Fruit fly (Drosophila melanogaster) whole organism, wandering third instar larva: Measurements from ENCODE around the gene dos.

Source experiments
- Abd-B ChIP-seq: fragments of >200 bp; optimal IDR thresholded peaks from 2 replicates; lab custom pipeline; 2017; ENCODE audit warnings: missing biosample characterization, missing genetic modification characterization
- CG32264 ChIP-seq: fragments of 200-800 bp; sonication (Bioruptor generic); optimal IDR thresholded peaks from 2 replicates; lab custom pipeline; 2016; ENCODE audit warnings: missing biosample characterization, missing genetic modification characterization
- CG9705 ChIP-seq: fragments of 200-800 bp; sonication (Bioruptor generic); optimal IDR thresholded peaks from 2 replicates; lab custom pipeline; 2018; ENCODE audit warnings: missing biosample characterization, mild to moderate bottlenecking, missing genetic modification characterization
- CrebA ChIP-seq: fragments of 200-800 bp; sonication (Bioruptor generic); optimal IDR thresholded peaks from 2 replicates; lab custom pipeline; 2016; ENCODE audit warnings: missing biosample characterization, mild to moderate bottlenecking, missing genetic modification characterization, borderline replicate concordance
- Dfd ChIP-seq: fragments of >200 bp; optimal IDR thresholded peaks from 2 replicates; lab custom pipeline; 2017; ENCODE audit warnings: missing biosample characterization, missing genetic modification characterization
- Dif ChIP-seq: fragments of 200-275, 200-300 bp; sonication (Bioruptor generic); optimal IDR thresholded peaks from 2 replicates; lab custom pipeline; 2018; ENCODE audit warnings: missing biosample characterization, missing genetic modification characterization; ENCODE audit not compliant: partially characterized antibody
- GATAd ChIP-seq: sonication (Bioruptor generic); optimal IDR thresholded peaks from 2 replicates; lab custom pipeline; 2016; ENCODE audit warnings: missing biosample characterization, missing genetic modification characterization
- HLH106 ChIP-seq: fragments of 200-800 bp; optimal IDR thresholded peaks from 3 replicates; lab custom pipeline; 2019; ENCODE audit warnings: missing biosample characterization, mild to moderate bottlenecking, missing genetic modification characterization, moderate library complexity
- Hnf4 ChIP-seq: fragments of 200-800 bp; sonication (Bioruptor generic); optimal IDR thresholded peaks from 2 replicates; lab custom pipeline; 2016; ENCODE audit warnings: missing biosample characterization, mild to moderate bottlenecking, missing genetic modification characterization
- Hr78 ChIP-seq: fragments of >200 bp; optimal IDR thresholded peaks from 2 replicates; lab custom pipeline; 2017; ENCODE audit warnings: missing biosample characterization, missing genetic modification characterization
- Hr83 ChIP-seq: fragments of 200-300 bp; sonication (Bioruptor generic); optimal IDR thresholded peaks from 2 replicates; lab custom pipeline; 2016; ENCODE audit warnings: missing biosample characterization, mild to moderate bottlenecking, missing genetic modification characterization, moderate library complexity; ENCODE audit not compliant: poor library complexity, severe bottlenecking
- Jra ChIP-seq: sonication (Bioruptor generic); optimal IDR thresholded peaks from 2 replicates; lab custom pipeline; 2016; ENCODE audit warnings: missing biosample characterization, missing genetic modification characterization
- Mio ChIP-seq: sonication (Bioruptor generic); optimal IDR thresholded peaks from 2 replicates; lab custom pipeline; 2016; ENCODE audit warnings: missing biosample characterization, missing genetic modification characterization
- Myc ChIP-seq: fragments of >200 bp; optimal IDR thresholded peaks from 2 replicates; lab custom pipeline; 2017
- N ChIP-seq: fragments of >200 bp; optimal IDR thresholded peaks from 2 replicates; lab custom pipeline; 2018; ENCODE audit warnings: missing biosample characterization, missing external identifiers, missing genetic modification characterization
- OdsH ChIP-seq: fragments of 200-800 bp; sonication (Bioruptor generic); optimal IDR thresholded peaks from 2 replicates; lab custom pipeline; 2016; ENCODE audit warnings: missing biosample characterization, mild to moderate bottlenecking, missing genetic modification characterization
- Rel ChIP-seq, 2 experiments: fragments of 200-800 bp; sonication (Bioruptor generic) in 1 of 2; optimal IDR thresholded peaks; 2 replicates in 1 of 2; 3 replicates in 1 of 2; lab custom pipeline; 2016 to 2019; ENCODE audit warnings: mild to moderate bottlenecking in 2 of 2, missing biosample characterization in 2 of 2, missing genetic modification characterization in 2 of 2, moderate library complexity in 1 of 2
- Sp1 ChIP-seq: fragments of 200-800 bp; sonication (Bioruptor generic); optimal IDR thresholded peaks from 3 replicates; lab custom pipeline; 2019; ENCODE audit warnings: missing biosample characterization, mild to moderate bottlenecking, missing genetic modification characterization, moderate library complexity
- Vsx2 ChIP-seq: fragments of 200-300, 225-300 bp; sonication (Bioruptor generic); optimal IDR thresholded peaks from 2 replicates; lab custom pipeline; 2018; ENCODE audit warnings: missing biosample characterization, missing genetic modification characterization; ENCODE audit not compliant: partially characterized antibody
- br ChIP-seq: fragments of 200-800 bp; sonication (Bioruptor generic); optimal IDR thresholded peaks from 2 replicates; lab custom pipeline; 2016; ENCODE audit warnings: missing biosample characterization, missing genetic modification characterization
- brk ChIP-seq: fragments of 200-800 bp; sonication (Bioruptor generic); optimal IDR thresholded peaks from 2 replicates; lab custom pipeline; 2016; ENCODE audit warnings: missing biosample characterization, mild to moderate bottlenecking, missing genetic modification characterization
- dl ChIP-seq, 2 experiments: fragments of 175-275, 200-275 bp in 1 of 2; fragments of 200-275 bp in 1 of 2; sonication (Bioruptor generic); optimal IDR thresholded peaks; lab custom pipeline; 2018; ENCODE audit warnings: mild to moderate bottlenecking in 2 of 2, missing biosample characterization in 2 of 2, missing genetic modification characterization in 2 of 2, moderate library complexity in 2 of 2; ENCODE audit not compliant: partially characterized antibody in 2 of 2, insufficient read depth in 1 of 2
- dmrt93B ChIP-seq: fragments of 200-800 bp; sonication (Bioruptor generic); optimal IDR thresholded peaks from 2 replicates; lab custom pipeline; 2018; ENCODE audit warnings: missing biosample characterization, mild to moderate bottlenecking, missing genetic modification characterization
- dsf ChIP-seq: sonication (Bioruptor generic); optimal IDR thresholded peaks from 2 replicates; lab custom pipeline; 2016; ENCODE audit warnings: missing biosample characterization, missing genetic modification characterization, borderline replicate concordance
- ey ChIP-seq: fragments of 200-800 bp; sonication (Bioruptor generic); optimal IDR thresholded peaks from 2 replicates; lab custom pipeline; 2016; ENCODE audit warnings: missing biosample characterization, missing genetic modification characterization
- foxo ChIP-seq, 2 experiments: fragments of 200-800 bp; sonication (Bioruptor generic); optimal IDR thresholded peaks; 2 replicates in 1 of 2; 3 replicates in 1 of 2; lab custom pipeline; 2016 to 2017; ENCODE audit warnings: missing biosample characterization in 2 of 2, missing genetic modification characterization in 2 of 2
- fru ChIP-seq: fragments of 200-800 bp; sonication (Bioruptor generic); optimal IDR thresholded peaks from 3 replicates; lab custom pipeline; 2016; ENCODE audit warnings: missing biosample characterization, mild to moderate bottlenecking, missing genetic modification characterization
- h ChIP-seq: fragments of 200-800 bp; sonication (Bioruptor generic); optimal IDR thresholded peaks from 3 replicates; lab custom pipeline; 2016; ENCODE audit warnings: missing biosample characterization, mild to moderate bottlenecking, missing genetic modification characterization
- jim ChIP-seq: fragments of 175-275, 200-325 bp; sonication (Bioruptor generic); optimal IDR thresholded peaks from 2 replicates; lab custom pipeline; 2016; ENCODE audit warnings: missing biosample characterization, mild to moderate bottlenecking, missing genetic modification characterization
- lola ChIP-seq: fragments of >200 bp; optimal IDR thresholded peaks from 2 replicates; lab custom pipeline; 2017; ENCODE audit warnings: missing biosample characterization, missing genetic modification characterization
- pan ChIP-seq: fragments of >200 bp; optimal IDR thresholded peaks from 2 replicates; lab custom pipeline; 2017
- psq ChIP-seq: fragments of 200-800 bp; sonication (Bioruptor generic); optimal IDR thresholded peaks from 3 replicates; lab custom pipeline; 2017; ENCODE audit warnings: missing biosample characterization, mild to moderate bottlenecking, missing genetic modification characterization, moderate library complexity
- rgr ChIP-seq: fragments of 200-800 bp; sonication (Bioruptor generic); optimal IDR thresholded peaks from 3 replicates; lab custom pipeline; 2016; ENCODE audit warnings: missing biosample characterization, mild to moderate bottlenecking, missing genetic modification characterization
- sage ChIP-seq: fragments of 200-800 bp; sonication (Bioruptor generic); optimal IDR thresholded peaks from 2 replicates; lab custom pipeline; 2016; ENCODE audit warnings: missing biosample characterization, mild to moderate bottlenecking, missing genetic modification characterization
- sv ChIP-seq: fragments of 200-800 bp; sonication (Bioruptor generic); optimal IDR thresholded peaks from 3 replicates; lab custom pipeline; 2016; ENCODE audit warnings: missing biosample characterization, missing genetic modification characterization
- tai ChIP-seq: sonication (Bioruptor generic); optimal IDR thresholded peaks from 2 replicates; lab custom pipeline; 2016; ENCODE audit warnings: missing biosample characterization, missing genetic modification characterization
- usp ChIP-seq: fragments of >200 bp; optimal IDR thresholded peaks from 2 replicates; lab custom pipeline; 2017; ENCODE audit warnings: missing biosample characterization, missing genetic modification characterization
- woc ChIP-seq: sonication (Bioruptor generic); optimal IDR thresholded peaks from 2 replicates; lab custom pipeline; 2016; ENCODE audit warnings: missing biosample characterization, mild to moderate bottlenecking, missing genetic modification characterization

dos gene

dm6 chr3L:2552844-2553839 lies 36.1 kb upstream of the dos start:
- TF ChIP-seq rgr (GFP tag; lab: Kevin White, UChicago) (no peak), Myc (no peak), fru (GFP tag; lab: Kevin White, UChicago) (no peak), ey (GFP tag; lab: Kevin White, UChicago) (no peak), Abd-B (GFP tag; lab: Kevin White, UChicago) (no peak), sage (GFP tag; lab: Kevin White, UChicago) (no peak), CG32264 (no peak), jim (GFP tag; lab: Kevin White, UChicago) (peak; percentile 64), woc (GFP tag; lab: Kevin White, UChicago) (no peak), psq (GFP tag; lab: Kevin White, UChicago) (peak; percentile 67), usp (GFP tag; lab: Kevin White, UChicago) (no peak), Vsx2 (GFP tag; lab: Kevin White, UChicago) (no peak), lola (GFP tag; lab: Kevin White, UChicago) (no peak), tai (GFP tag; lab: Kevin White, UChicago) (no peak), Hnf4 (GFP tag; lab: Kevin White, UChicago) (no peak), Hr83 (no peak), dmrt93B (GFP tag; lab: Kevin White, UChicago) (no peak), Dif (GFP tag; lab: Kevin White, UChicago) (peak; percentile 14), Sp1 (GFP tag; lab: Kevin White, UChicago) (peak; percentile 19), CG9705 (no peak), Jra (GFP tag; lab: Kevin White, UChicago) (no peak), Hr78 (no peak), dsf (GFP tag; lab: Kevin White, UChicago) (no peak), Rel (GFP tag; optimal IDR thresholded peaks at IDR 0.05; lab: Kevin White, UChicago) (peak; percentile 5), Rel (tag; optimal IDR thresholded peaks at IDR 0.05; lab: Kevin White, UChicago) (peak; percentile 24)

dm6 chr3L:2554118-2554814 lies 34.9 kb upstream of the dos start, which contains the start of gene Spn:
Gene Spn, minus strand, starts transcription at chr3L:2554292.
- peak; percentile 31 for TF ChIP-seq br (GFP tag; lab: Kevin White, UChicago)
- peak; percentile 59 for TF ChIP-seq rgr (GFP tag; lab: Kevin White, UChicago)
- TF ChIP-seq jim (GFP tag; lab: Kevin White, UChicago) = peak; percentile 68
- TF ChIP-seq Hnf4 (GFP tag; lab: Kevin White, UChicago) = peak; percentile 61
- TF ChIP-seq CG32264 = peak; percentile 54
- TF ChIP-seq dmrt93B (GFP tag; lab: Kevin White, UChicago) = no peak
- TF ChIP-seq lola (GFP tag; lab: Kevin White, UChicago) = no peak
- no peak for TF ChIP-seq sv
- TF ChIP-seq woc (GFP tag; lab: Kevin White, UChicago) = no peak
- peak; percentile 83 for TF ChIP-seq Myc
- TF ChIP-seq Dfd (GFP tag; lab: Kevin White, UChicago) = no peak
- TF ChIP-seq tai (GFP tag; lab: Kevin White, UChicago) = peak; percentile 69
- TF ChIP-seq Hr83 = peak; percentile 74
- TF ChIP-seq fru (GFP tag; lab: Kevin White, UChicago) = no peak
- peak; percentile 46 for TF ChIP-seq h (GFP tag; lab: Kevin White, UChicago)
- TF ChIP-seq Vsx2 (GFP tag; lab: Kevin White, UChicago) = no peak
- TF ChIP-seq Abd-B (GFP tag; lab: Kevin White, UChicago) = no peak
- no peak for TF ChIP-seq pan (lab: Kevin White, UChicago)
- peak; percentile 43 for TF ChIP-seq sage (GFP tag; lab: Kevin White, UChicago)
- TF ChIP-seq N (GFP tag; lab: Kevin White, UChicago) = no peak
- peak; percentile 14 for TF ChIP-seq Jra (GFP tag; lab: Kevin White, UChicago)
- TF ChIP-seq dl (GFP tag; optimal IDR thresholded peaks at IDR 0.05; lab: Kevin White, UChicago; ENCODE audit: insufficient read depth in 1 of 2, partially characterized antibody in 2 of 2) = no peak
- TF ChIP-seq usp (GFP tag; lab: Kevin White, UChicago) = no peak
- no peak for TF ChIP-seq Dif (GFP tag; lab: Kevin White, UChicago)
- peak; percentile 36 for TF ChIP-seq Mio (GFP tag; lab: Kevin White, UChicago)
- peak; percentile 19 for TF ChIP-seq CG9705
- TF ChIP-seq brk (GFP tag; lab: Kevin White, UChicago) = peak; percentile 78
- peak; percentile 24 for TF ChIP-seq OdsH
- TF ChIP-seq dsf (GFP tag; lab: Kevin White, UChicago) = no peak
- no peak for TF ChIP-seq CrebA (GFP tag; lab: Kevin White, UChicago)
- peak; percentile 2 for TF ChIP-seq ey (GFP tag; lab: Kevin White, UChicago)
- TF ChIP-seq Sp1 (GFP tag; lab: Kevin White, UChicago) = peak; percentile 60
- TF ChIP-seq Hr78 = no peak
- no peak for TF ChIP-seq GATAd (GFP tag; lab: Kevin White, UChicago)
- no peak for TF ChIP-seq psq (GFP tag; lab: Kevin White, UChicago)
- no peak for TF ChIP-seq Rel (GFP tag; optimal IDR thresholded peaks at IDR 0.05; lab: Kevin White, UChicago)
- peak; percentile 67 for TF ChIP-seq Rel (tag; optimal IDR thresholded peaks at IDR 0.05; lab: Kevin White, UChicago)
- TF ChIP-seq foxo (GFP tag; optimal IDR thresholded peaks at IDR 0.05; lab: Kevin White, UChicago) = peak in 1 of 2 experiments; percentile 6
- TF ChIP-seq HLH106 (tag; lab: Kevin White, UChicago) = peak; percentile 32
